Fruit fly (Drosophila melanogaster): ENCODE results near the gene CG2260.

Gene CG2260

DNA sequence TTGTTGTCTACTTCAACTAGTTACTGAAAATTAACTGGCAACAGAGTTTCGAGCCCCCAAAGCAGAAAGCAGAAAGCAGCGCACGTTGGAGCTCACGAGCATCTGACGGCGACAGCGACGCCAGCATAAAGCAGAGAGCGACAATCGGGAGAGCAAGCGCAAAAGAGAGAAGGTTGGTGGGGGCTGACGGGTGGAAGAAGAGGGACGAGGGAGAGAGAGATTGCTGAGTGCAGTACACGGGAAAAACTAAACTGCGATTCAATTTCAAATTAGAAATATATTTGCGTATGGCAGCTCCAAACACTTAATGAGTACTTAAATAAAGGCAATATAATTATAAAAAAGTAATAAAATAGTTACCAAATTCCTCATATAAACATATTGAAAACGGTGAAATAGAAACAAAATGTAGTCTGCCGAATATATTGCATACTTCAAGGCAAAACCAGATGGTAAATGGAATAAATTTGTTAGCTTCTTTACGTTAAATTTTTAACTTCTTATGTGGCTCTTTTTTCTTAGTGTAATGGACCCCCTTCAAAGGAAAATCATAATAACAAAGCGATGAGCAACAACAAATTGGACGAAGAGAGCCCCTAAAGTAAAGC is 28.8 kb downstream of the CG2260 start (continued):
- TF ChIP-seq ERR (GFP tag; optimal IDR thresholded peaks at IDR 0.05) = peak; percentile 44
- TF ChIP-seq CG18262 (tag; optimal IDR thresholded peaks at IDR 0.05) = peak; percentile 97
- TF ChIP-seq phol (tag; optimal IDR thresholded peaks at IDR 0.05) = peak; percentile 95
- TF ChIP-seq Taf1 (GFP tag; IDR thresholded peaks at IDR 0.05) = peak; percentile 88
- peak; percentile 97 for TF ChIP-seq CG34376 (GFP tag; optimal IDR thresholded peaks at IDR 0.05)
- TF ChIP-seq CG18764 (GFP tag; optimal IDR thresholded peaks at IDR 0.05) = peak; percentile 86
- peak; percentile 84 for TF ChIP-seq CG3065 (GFP tag; optimal IDR thresholded peaks at IDR 0.05)
- TF ChIP-seq CG7928 (GFP tag; optimal IDR thresholded peaks at IDR 0.05) = peak; percentile 71
- TF ChIP-seq CG13775 (GFP tag; optimal IDR thresholded peaks at IDR 0.05) = peak; percentile 94
- peak; percentile 95 for TF ChIP-seq CG12104 (GFP tag; optimal IDR thresholded peaks at IDR 0.05)
- TF ChIP-seq CG7786 (GFP tag; optimal IDR thresholded peaks at IDR 0.05) = peak; percentile 84
- peak; percentile 62 for TF ChIP-seq Atf3 (GFP tag; optimal IDR thresholded peaks at IDR 0.05)
- TF ChIP-seq CG12942 (GFP tag; optimal IDR thresholded peaks at IDR 0.05) = peak; percentile 92
- peak; percentile 33 for TF ChIP-seq da (GFP tag; optimal IDR thresholded peaks at IDR 0.05)
- TF ChIP-seq fd3F (GFP tag; optimal IDR thresholded peaks at IDR 0.05) = peak; percentile 93
- TF ChIP-seq jing (GFP tag; optimal IDR thresholded peaks at IDR 0.05) = peak; percentile 88
- TF ChIP-seq CG11085 (GFP tag; IDR thresholded peaks at IDR 0.05) = peak; percentile 73
- TF ChIP-seq Fer1 (GFP tag; optimal IDR thresholded peaks at IDR 0.05) = peak; percentile 96
- TF ChIP-seq CG14710 (tag; optimal IDR thresholded peaks at IDR 0.05) = peak; percentile 92
- peak; percentile 92 for TF ChIP-seq CG32767 (GFP tag; IDR thresholded peaks at IDR 0.05)
- peak; percentile 95 for TF ChIP-seq CG3281 (GFP tag; optimal IDR thresholded peaks at IDR 0.05)
- peak; percentile 93 for TF ChIP-seq CG1529 (GFP tag; optimal IDR thresholded peaks at IDR 0.05)
- peak; percentile 83 for TF ChIP-seq wdn (GFP tag; IDR thresholded peaks at IDR 0.05)
- TF ChIP-seq Drgx (GFP tag; IDR thresholded peaks at IDR 0.05) = peak; percentile 94
- peak; percentile 28 for TF ChIP-seq CG9797 (GFP tag; optimal IDR thresholded peaks at IDR 0.05)
- TF ChIP-seq stwl (tag; optimal IDR thresholded peaks at IDR 0.05) = peak; percentile 7
- TF ChIP-seq CoRest (tag; optimal IDR thresholded peaks at IDR 0.05) = peak; percentile 98
- peak; percentile 85 for TF ChIP-seq CG32772 (GFP tag; IDR thresholded peaks at IDR 0.05)
- peak; percentile 88; the same call in 2 of the 3 replicates for TF ChIP-seq zfh1 (GFP tag; IDR thresholded peaks at IDR 0.05)
- peak; percentile 59 for TF ChIP-seq Poxn (GFP tag; IDR thresholded peaks at IDR 0.05)
- peak; percentile 56 for TF ChIP-seq ab (GFP tag; optimal IDR thresholded peaks at IDR 0.05)
- TF ChIP-seq CG30431 (GFP tag; optimal IDR thresholded peaks at IDR 0.05) = peak; percentile 84
- TF ChIP-seq Ada2b (GFP tag; IDR thresholded peaks at IDR 0.05) = peak; percentile 86
- TF ChIP-seq cwo (GFP tag; optimal IDR thresholded peaks at IDR 0.05) = peak; percentile 93
- TF ChIP-seq abd-A (tag; optimal IDR thresholded peaks at IDR 0.05) = peak; percentile 94
- peak; percentile 83 for TF ChIP-seq corto (GFP tag; optimal IDR thresholded peaks at IDR 0.05)
- TF ChIP-seq lov (optimal IDR thresholded peaks at IDR 0.05) = no peak
- TF ChIP-seq lov (GFP tag; IDR thresholded peaks at IDR 0.05) = peak; percentile 75; the same call in 2 of the 3 replicates
- TF ChIP-seq D (optimal IDR thresholded peaks at IDR 0.05) = no peak
- peak; percentile 96 for TF ChIP-seq D (GFP tag; optimal IDR thresholded peaks at IDR 0.05)
- peak; percentile 78; the same call in 1 of the 2 replicates for TF ChIP-seq CG4404 (GFP tag; IDR thresholded peaks at IDR 0.05)
- peak; percentile 86 for TF ChIP-seq CG13123 (GFP tag; optimal IDR thresholded peaks at IDR 0.05)
- peak; percentile 44 for TF ChIP-seq NC2α (GFP tag; optimal IDR thresholded peaks at IDR 0.05)
- TF ChIP-seq stc (GFP tag; IDR thresholded peaks at IDR 0.05) = peak; percentile 87
- peak; percentile 52; the same call in 1 of the 2 replicates for TF ChIP-seq chm (GFP tag; IDR thresholded peaks at IDR 0.05)
- no peak; the same call in 1 of the 2 replicates for TF ChIP-seq nerfin-2 (GFP tag; IDR thresholded peaks at IDR 0.05; ENCODE audit: partially characterized antibody)
- TF ChIP-seq gcm (GFP tag; optimal IDR thresholded peaks at IDR 0.05) = peak; percentile 93
- peak; percentile 55; the same call in 1 of the 2 replicates for TF ChIP-seq sim (GFP tag; IDR thresholded peaks at IDR 0.05)
- TF ChIP-seq HHEX (GFP tag; optimal IDR thresholded peaks at IDR 0.05) = peak; percentile 95
- peak; percentile 90 for TF ChIP-seq CG10366 (GFP tag; IDR thresholded peaks at IDR 0.05)
- TF ChIP-seq sqz (GFP tag; optimal IDR thresholded peaks at IDR 0.05) = peak; percentile 95

All from whole organism, embryonic.